Fruit fly (Drosophila melanogaster) Kc167 (cell line): ENCODE results near the gene CG15741.

Source experiments
- Myc ChIP-seq: fragments of >200 bp; optimal IDR thresholded peaks from 2 replicates; lab custom pipeline; 2017; ENCODE audit warnings: missing external identifiers
- Sin3A ChIP-seq: fragments of >200 bp; optimal IDR thresholded peaks from 2 replicates; lab custom pipeline; 2018; ENCODE audit warnings: missing external identifiers
- h ChIP-seq: fragments of >200 bp; optimal IDR thresholded peaks from 3 replicates; lab custom pipeline; 2018; ENCODE audit warnings: missing external identifiers
- insv ChIP-seq: fragments of >200 bp; optimal IDR thresholded peaks from 3 replicates; lab custom pipeline; 2018; ENCODE audit warnings: missing external identifiers
- psq ChIP-seq: fragments of >200 bp; optimal IDR thresholded peaks from 2 replicates; lab custom pipeline; 2017; ENCODE audit warnings: missing external identifiers
- ttk ChIP-seq: sonication (Bioruptor generic); optimal IDR thresholded peaks from 2 replicates; lab custom pipeline; 2017; ENCODE audit warnings: missing external identifiers

The CG15741 gene

DNA sequence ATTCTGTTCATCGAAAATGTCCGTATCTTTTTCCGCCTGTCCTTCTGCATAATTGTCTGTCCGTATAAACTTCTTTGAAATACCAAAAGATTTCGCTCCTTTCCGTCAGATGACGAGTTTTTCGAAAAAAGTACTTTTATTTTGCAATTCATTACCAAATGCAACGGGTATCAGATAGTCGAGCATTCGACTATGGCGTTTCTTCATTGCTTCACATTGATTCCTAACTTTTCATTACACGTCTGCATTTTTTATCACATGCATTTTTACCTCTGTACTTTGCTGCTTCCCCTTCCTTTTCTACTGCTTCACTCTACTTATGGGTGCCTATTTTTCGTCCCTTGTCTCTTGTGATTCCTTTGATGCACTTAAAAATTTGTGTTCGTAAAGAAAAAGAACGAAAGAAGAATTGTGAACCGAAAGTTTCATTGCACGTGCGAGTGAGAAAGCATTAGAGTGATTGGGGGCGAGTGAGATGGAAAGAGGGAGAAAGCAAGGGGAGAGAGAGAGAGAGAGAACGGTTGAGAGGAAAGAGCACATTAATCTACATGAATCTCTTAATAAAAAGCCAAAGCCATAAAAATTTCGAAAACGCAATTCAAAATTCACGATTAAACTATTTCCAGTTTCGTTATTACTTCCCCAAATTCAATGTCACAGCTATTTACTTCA is 9.4 kb downstream of the CG15741 start:
- no peak for TF ChIP-seq insv (lab: Kevin White, UChicago)
- no peak for TF ChIP-seq Myc (lab: Kevin White, UChicago)
- TF ChIP-seq ttk (lab: Kevin White, UChicago), result no peak
- no peak for TF ChIP-seq psq (lab: Kevin White, UChicago)
- no peak for TF ChIP-seq Sin3A
- TF ChIP-seq h (lab: Kevin White, UChicago), result no peak

DNA sequence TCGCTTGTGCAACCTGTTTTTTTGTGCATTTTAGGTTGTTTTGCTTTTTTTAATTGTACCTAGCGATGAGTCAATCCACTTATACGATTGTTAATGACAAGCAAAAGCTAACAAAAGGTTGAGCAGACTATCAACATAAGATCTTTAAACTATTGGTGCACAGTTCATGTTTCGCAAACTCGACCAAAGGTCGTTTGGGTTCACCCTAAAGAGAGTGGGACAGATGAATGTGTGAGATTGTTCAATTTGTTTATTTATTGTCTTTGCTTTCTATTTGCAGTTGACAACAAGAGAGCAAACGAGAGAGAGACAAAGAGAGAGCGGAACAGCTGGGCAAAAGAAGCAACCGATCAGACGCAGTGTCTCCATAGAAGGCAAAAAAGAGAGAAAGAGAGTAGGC is 14.8 kb downstream of the CG15741 start:
- TF ChIP-seq Myc (lab: Kevin White, UChicago), result no peak
- TF ChIP-seq Sin3A, result no peak
- no peak for TF ChIP-seq insv (lab: Kevin White, UChicago)
- no peak for TF ChIP-seq psq (lab: Kevin White, UChicago)
- no peak for TF ChIP-seq h (lab: Kevin White, UChicago)
- TF ChIP-seq ttk (lab: Kevin White, UChicago), result no peak

DNA sequence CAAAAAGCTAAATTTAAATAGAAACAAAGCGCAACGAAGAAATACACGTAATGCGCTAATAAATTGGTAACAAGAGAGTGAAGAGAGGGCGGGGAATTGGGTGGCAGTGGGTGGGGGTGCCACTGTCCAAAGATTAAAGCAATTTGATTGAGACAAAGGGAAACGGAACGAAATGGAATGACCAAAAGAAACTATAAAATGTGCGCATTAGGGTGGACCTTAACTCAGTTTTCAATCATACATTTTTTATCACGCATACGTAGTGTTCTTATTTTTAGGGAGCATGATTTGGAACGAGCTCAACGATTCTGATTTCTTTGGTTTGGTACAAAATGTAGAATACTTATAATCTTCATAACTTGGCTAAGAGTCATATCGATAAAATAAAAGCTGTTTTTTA is 15.9 kb downstream of the CG15741 start:
- TF ChIP-seq h (lab: Kevin White, UChicago), result no peak
- TF ChIP-seq ttk (lab: Kevin White, UChicago), result no peak
- no peak for TF ChIP-seq insv (lab: Kevin White, UChicago)
- TF ChIP-seq psq (lab: Kevin White, UChicago), result no peak
- TF ChIP-seq Sin3A, result no peak
- TF ChIP-seq Myc (lab: Kevin White, UChicago), result no peak

DNA sequence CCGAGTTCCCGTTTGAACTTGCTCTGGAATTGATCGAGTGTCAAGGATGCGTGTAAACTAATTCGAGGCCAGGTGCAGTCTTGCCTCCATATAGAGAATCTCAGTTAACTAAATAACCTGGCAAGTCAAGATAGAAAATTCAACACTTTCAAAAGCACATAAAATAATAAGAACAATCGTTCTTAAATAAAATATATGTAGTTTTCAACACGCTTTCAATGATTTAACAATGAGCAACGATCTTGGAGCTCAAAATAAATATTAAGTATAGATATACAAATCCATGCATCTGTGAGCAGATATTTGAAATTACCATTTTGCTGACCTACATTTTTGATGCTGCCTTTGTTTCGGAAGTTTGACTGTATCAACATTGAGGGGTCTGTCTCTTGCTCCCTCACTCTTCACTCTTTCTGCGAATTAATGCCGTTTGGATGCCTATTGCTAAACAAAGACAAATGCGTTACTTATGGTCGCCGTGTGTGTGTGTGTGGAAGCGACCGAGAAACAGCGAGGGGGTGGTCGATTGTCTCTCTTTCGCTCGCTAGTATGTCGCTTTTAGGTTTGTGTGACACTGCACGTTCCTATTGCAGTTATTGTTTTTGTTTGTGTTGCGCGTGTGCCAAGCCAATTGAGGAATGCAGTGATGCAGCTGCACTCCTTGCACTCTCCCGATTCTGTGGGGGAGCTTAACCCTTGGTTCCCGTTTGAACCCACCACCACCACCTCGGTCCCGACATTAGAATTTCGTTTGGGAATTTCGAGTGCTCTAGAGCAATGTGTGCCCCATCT is 17.3 kb downstream of the CG15741 start:
- no peak for TF ChIP-seq ttk (lab: Kevin White, UChicago)
- no peak for TF ChIP-seq h (lab: Kevin White, UChicago)
- TF ChIP-seq psq (lab: Kevin White, UChicago), result no peak
- TF ChIP-seq insv (lab: Kevin White, UChicago), result no peak
- TF ChIP-seq Myc (lab: Kevin White, UChicago), result no peak

DNA sequence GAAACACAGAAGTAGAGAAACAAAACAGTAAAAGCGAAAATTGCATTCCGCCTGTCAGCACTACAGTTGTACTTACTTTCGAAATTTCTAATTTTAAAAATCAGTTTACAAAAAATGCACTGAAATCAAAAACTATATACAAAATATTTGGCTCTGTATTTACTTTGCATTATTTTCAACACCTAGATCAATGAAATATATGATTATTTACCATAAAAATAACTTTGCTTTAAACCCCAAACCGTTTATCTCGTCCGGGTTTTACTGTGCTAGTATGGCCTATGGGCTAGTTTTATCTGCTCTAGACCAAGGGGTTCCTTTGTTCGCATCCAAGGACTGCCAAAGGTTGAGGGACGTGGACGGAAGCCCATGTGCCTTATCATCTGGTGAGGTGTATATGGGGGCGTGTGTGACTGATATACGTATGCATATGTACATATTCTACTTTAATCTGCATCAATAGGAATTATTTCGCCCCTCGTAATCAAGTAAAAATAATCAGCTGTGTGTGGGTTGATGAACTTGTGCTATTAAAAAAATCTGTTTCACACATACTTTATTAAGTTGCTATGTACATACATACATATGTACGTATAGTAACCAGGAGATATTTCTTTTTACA is 18.5 kb downstream of the CG15741 start:
- TF ChIP-seq insv (lab: Kevin White, UChicago) (no peak), Sin3A (no peak), psq (lab: Kevin White, UChicago) (no peak), Myc (lab: Kevin White, UChicago) (no peak), ttk (lab: Kevin White, UChicago) (no peak), h (lab: Kevin White, UChicago) (no peak)

DNA sequence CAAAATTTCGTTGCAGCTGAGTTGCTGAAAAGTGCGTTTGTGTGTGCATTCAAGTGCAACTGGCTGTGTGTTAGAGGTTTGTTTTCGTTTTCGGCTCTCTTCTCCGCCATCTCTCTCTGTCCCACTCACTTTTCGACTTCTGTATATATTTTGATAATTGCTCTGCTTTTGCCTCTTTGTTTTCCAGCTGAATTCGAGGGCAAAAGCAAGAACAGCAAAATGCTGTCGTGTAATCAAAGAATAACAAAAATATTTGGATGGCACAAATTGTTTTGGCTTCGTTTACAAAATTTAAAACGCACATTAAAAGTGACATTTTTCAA is 19.1 kb downstream of the CG15741 start:
- TF ChIP-seq Sin3A, result no peak
- no peak for TF ChIP-seq ttk (lab: Kevin White, UChicago)
- no peak for TF ChIP-seq h (lab: Kevin White, UChicago)
- no peak for TF ChIP-seq insv (lab: Kevin White, UChicago)
- TF ChIP-seq Myc (lab: Kevin White, UChicago), result no peak
- no peak for TF ChIP-seq psq (lab: Kevin White, UChicago)

DNA sequence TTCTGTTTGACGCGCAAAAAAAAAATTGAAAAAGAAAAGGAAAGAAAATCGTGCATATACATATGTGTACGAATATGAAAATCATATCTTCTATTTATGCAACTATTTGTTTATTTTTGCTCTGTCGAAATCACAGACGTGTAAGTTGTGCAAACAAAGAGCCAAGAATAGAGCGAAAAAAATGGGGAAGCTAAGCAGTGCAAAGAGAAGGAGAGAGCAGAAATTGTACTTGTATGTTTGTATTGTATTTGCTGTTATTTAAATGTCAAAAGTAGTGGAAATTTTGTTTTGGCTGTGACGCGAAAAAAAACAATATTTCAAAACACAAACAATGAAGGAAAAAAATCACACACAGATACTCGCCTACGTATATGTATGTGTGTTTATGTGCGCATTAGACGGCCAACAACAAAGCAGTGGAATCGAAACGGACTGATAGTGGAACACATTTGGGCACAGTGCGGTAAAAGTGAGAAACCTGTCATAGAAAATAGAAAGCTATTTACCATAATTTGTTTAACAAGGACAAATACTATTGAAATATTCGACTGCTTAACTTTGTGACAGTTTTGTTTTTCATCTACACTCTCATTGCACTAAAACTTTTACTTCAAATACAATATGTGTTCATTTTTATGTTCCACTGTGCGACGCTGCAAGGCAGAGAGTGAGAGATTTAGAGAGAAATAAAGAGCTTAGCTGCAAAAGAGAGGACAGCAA is 19.6 kb downstream of the CG15741 start:
- TF ChIP-seq ttk (lab: Kevin White, UChicago) (no peak), psq (lab: Kevin White, UChicago) (no peak), Sin3A (no peak), h (lab: Kevin White, UChicago) (no peak)

DNA sequence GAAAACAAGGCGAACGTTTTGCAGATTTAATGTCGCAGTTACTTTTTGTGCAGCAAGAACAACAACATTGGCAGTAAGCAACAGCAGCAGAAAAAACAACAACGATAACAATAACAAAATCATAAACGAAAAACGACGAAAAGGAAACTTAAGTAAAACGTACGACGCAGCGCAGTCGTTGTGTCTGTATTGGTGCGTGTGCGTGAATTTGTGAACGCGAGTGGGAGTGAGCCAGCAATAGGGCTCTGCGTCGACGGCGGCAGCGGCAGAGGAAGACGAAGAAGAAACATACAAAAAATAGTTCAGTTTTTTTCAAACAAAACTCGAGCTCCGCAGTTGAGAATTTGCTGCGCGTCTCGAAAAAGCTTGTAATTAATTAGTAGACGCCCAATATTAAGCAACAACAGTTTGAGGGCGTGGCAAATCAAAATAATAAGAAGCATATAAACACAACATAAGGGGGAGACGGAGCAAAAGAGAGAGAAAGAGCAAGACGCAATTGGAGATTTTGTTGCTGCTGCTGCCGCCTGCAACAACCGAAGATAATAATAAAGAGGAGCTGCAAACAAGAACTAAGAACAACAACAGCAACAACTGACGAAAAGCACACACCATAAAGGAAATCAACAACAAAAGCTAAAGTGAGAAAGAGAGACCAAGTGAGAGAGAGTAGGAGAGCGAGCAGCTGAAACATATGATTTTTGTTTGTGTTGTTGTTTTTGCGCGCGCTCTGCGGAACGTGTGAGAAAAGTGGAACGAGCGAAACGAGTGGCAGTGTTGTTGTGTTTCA is 20.4 kb downstream of the CG15741 start:
- no peak for TF ChIP-seq insv (lab: Kevin White, UChicago)
- TF ChIP-seq psq (lab: Kevin White, UChicago), result peak; percentile 29

DNA sequence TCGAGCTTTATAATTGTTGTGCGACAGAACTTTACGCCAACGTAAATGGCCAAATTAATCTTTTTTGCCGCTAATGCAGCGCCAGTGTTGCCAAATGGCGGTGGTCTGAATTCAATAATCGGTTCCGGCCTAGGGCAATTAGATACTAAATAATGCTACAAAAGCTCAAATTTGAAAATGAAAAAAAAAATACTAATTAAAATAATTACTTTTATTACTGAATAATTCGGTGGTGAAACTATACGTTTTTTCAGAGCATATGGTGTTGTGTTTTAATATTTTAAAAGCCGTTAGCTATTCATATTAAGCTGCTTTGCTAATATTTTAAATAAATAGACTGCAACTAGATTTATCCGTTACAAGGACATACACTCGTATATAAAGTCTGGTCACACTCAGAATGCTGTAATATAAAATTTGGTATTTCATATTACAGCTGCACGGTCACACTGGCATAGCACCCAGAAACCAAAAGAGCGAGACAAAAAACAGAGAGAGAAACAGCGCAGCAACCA is 21.3 kb downstream of the CG15741 start, which contains the start of the genes CG1578 and rudhira:
Gene CG1578, minus strand, starts transcription at position 118 of the 515 bp plus-strand sequence.
Gene rudhira, plus strand, starts transcription at position 465 of the 515 bp plus-strand sequence.
- no peak for TF ChIP-seq psq (lab: Kevin White, UChicago)
- no peak for TF ChIP-seq insv (lab: Kevin White, UChicago)
- TF ChIP-seq Myc (lab: Kevin White, UChicago), result no peak
- no peak for TF ChIP-seq h (lab: Kevin White, UChicago)
- TF ChIP-seq Sin3A, result no peak
- no peak for TF ChIP-seq ttk (lab: Kevin White, UChicago)
